Fruit fly (Drosophila melanogaster) S2 (cell line): ENCODE data around the gene Agpat3.

Experiments used
- CG8478 ChIP-seq: fragments of >200 bp; optimal IDR thresholded peaks from 2 replicates; lab custom pipeline; 2018
- CTCF ChIP-seq, 2 experiments: fragments of >200 bp; optimal IDR thresholded peaks; 2 replicates each; lab custom pipeline; 2018

DNA sequence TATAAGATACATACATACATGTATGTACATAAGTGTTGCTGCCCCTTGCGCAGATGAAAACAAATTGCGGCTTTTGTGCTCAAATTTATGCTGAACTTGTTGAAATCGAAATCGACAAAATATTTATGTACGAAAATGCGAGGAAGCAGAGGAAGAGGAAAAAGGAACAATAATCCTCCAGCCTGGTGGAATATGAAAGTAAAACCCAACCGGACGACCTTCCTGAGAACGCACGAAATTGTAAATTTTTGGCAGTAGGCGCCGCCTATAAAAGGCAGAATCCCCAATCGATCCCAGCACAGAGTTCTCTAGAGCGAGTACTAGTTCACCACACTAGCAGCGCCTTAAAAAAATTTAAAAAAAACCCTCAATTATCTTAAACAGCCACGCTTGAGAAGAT lies 21.2 kb downstream of the Agpat3 start, which contains the start of gene Cpr72Eb:
- no peak for TF ChIP-seq CG8478 (lab: Kevin White, UChicago)
- TF ChIP-seq CTCF (optimal IDR thresholded peaks at IDR 0.05; lab: Kevin White, UChicago) = no peak
